ENCODE assay signal across 5 fruit fly cellular contexts in genomic region chr3R:10884031-10884677, dm6.
TF ChIP-seq lines count a peak whose summit lies in the region.

No protein-coding gene starts in this region.

- TF ChIP-seq CTCF in whole organism, embryonic (GFP tag; optimal IDR thresholded peaks at IDR 0.05; lab: Kevin White, UChicago): no peak

TF ChIP-seq in whole organism, adult, 20 proteins besides CTCF, POLR2A, EP300 and RAD21:
- TF ChIP-seq kay (GFP tag; lab: Kevin White, UChicago; ENCODE audit: borderline replicate concordance) (no peak), tj (GFP tag; optimal IDR thresholded peaks at IDR 0.05; lab: Kevin White, UChicago) (no peak), CG12768 (GFP tag; optimal IDR thresholded peaks at IDR 0.05; lab: Kevin White, UChicago) (peak; percentile 7), CG7045 (GFP tag; optimal IDR thresholded peaks at IDR 0.05; lab: Kevin White, UChicago) (no peak), CG33017 (tag; optimal IDR thresholded peaks at IDR 0.05; lab: Kevin White, UChicago) (peak; percentile 25), Crg-1 (GFP tag; optimal IDR thresholded peaks at IDR 0.05; lab: Kevin White, UChicago) (no peak)

TF ChIP-seq in whole organism, embryonic, 481 proteins besides CTCF, POLR2A, EP300 and RAD21 (continues in another document):
- peak; percentile 31 for TF ChIP-seq gcm (GFP tag; optimal IDR thresholded peaks at IDR 0.05; lab: Kevin White, UChicago)
- peak; percentile 14 for TF ChIP-seq org-1 (GFP tag; optimal IDR thresholded peaks at IDR 0.05; lab: Kevin White, UChicago)
- no peak for TF ChIP-seq tll (GFP tag; optimal IDR thresholded peaks at IDR 0.05; lab: Kevin White, UChicago)
- no peak for TF ChIP-seq tna (GFP tag; IDR thresholded peaks at IDR 0.05; lab: Robert Waterston, UW; ENCODE audit: partially characterized antibody)
- no peak for TF ChIP-seq CG9876 (GFP tag; optimal IDR thresholded peaks at IDR 0.05; lab: Kevin White, UChicago)
- TF ChIP-seq CG5180 (GFP tag; optimal IDR thresholded peaks at IDR 0.05; lab: Kevin White, UChicago): peak; percentile 74
- no peak for TF ChIP-seq HLH4C (GFP tag; IDR thresholded peaks at IDR 0.05; lab: Robert Waterston, UW; ENCODE audit: partially characterized antibody)
- no peak for TF ChIP-seq D (optimal IDR thresholded peaks at IDR 0.05; lab: Kevin White, UChicago)
- peak; percentile 19 for TF ChIP-seq D (GFP tag; optimal IDR thresholded peaks at IDR 0.05; lab: Kevin White, UChicago)
- TF ChIP-seq tup (GFP tag; optimal IDR thresholded peaks at IDR 0.05; lab: Kevin White, UChicago): peak; percentile 39
- no peak for TF ChIP-seq dmrt11E (tag; optimal IDR thresholded peaks at IDR 0.05; lab: Kevin White, UChicago)
- TF ChIP-seq Bteb2 (GFP tag; optimal IDR thresholded peaks at IDR 0.05; lab: Kevin White, UChicago): no peak
- TF ChIP-seq hb (GFP tag; IDR thresholded peaks at IDR 0.05; lab: Robert Waterston, UW; ENCODE audit: partially characterized antibody): no peak
- TF ChIP-seq her (GFP tag; optimal IDR thresholded peaks at IDR 0.05; lab: Kevin White, UChicago): no peak
- TF ChIP-seq pb (GFP tag; optimal IDR thresholded peaks at IDR 0.05; lab: Kevin White, UChicago): no peak
- TF ChIP-seq sc (optimal IDR thresholded peaks at IDR 0.05; lab: Kevin White, UChicago): no peak
- TF ChIP-seq sc (GFP tag; optimal IDR thresholded peaks at IDR 0.05; lab: Kevin White, UChicago): no peak
- TF ChIP-seq tx (GFP tag; optimal IDR thresholded peaks at IDR 0.05; lab: Kevin White, UChicago): no peak
- TF ChIP-seq Tbp (GFP tag; optimal IDR thresholded peaks at IDR 0.05; lab: Kevin White, UChicago): no peak
- TF ChIP-seq Hr51 (GFP tag; optimal IDR thresholded peaks at IDR 0.05; lab: Kevin White, UChicago): peak in 1 of 2 experiments; percentile 79
- TF ChIP-seq Blimp-1 (GFP tag; optimal IDR thresholded peaks at IDR 0.05; lab: Kevin White, UChicago): peak; percentile 54

TF ChIP-seq in whole organism, prepupa, 60 proteins besides CTCF, POLR2A, EP300 and RAD21:
- no peak for TF ChIP-seq spab (GFP tag; optimal IDR thresholded peaks at IDR 0.05; lab: Kevin White, UChicago)
- TF ChIP-seq CG31627 (GFP tag; optimal IDR thresholded peaks at IDR 0.05; lab: Kevin White, UChicago): no peak
- TF ChIP-seq Ets96B (tag; optimal IDR thresholded peaks at IDR 0.05; lab: Kevin White, UChicago): no peak
- no peak for TF ChIP-seq CG11762 (GFP tag; optimal IDR thresholded peaks at IDR 0.05; lab: Kevin White, UChicago; ENCODE audit: insufficient read depth)
- no peak for TF ChIP-seq CG11902 (GFP tag; optimal IDR thresholded peaks at IDR 0.05; lab: Kevin White, UChicago)
- TF ChIP-seq CG8119 (GFP tag; IDR thresholded peaks at IDR 0.05; lab: Robert Waterston, UW): peak; percentile 39; the same call in 2 of the 3 replicates
- peak; percentile 39 for TF ChIP-seq svp (GFP tag; lab: Kevin White, UChicago)
- TF ChIP-seq eg (GFP tag; IDR thresholded peaks at IDR 0.05; lab: Robert Waterston, UW): peak; percentile 79
- no peak for TF ChIP-seq CG10669 (GFP tag; optimal IDR thresholded peaks at IDR 0.05; lab: Kevin White, UChicago)
- TF ChIP-seq OdsH (GFP tag; optimal IDR thresholded peaks at IDR 0.05; lab: Kevin White, UChicago): no peak
- TF ChIP-seq cyc (GFP tag; optimal IDR thresholded peaks at IDR 0.05; lab: Kevin White, UChicago): no peak
- peak; percentile 64 for TF ChIP-seq Eip78C (GFP tag; lab: Kevin White, UChicago)
- no peak for TF ChIP-seq Hr38 (GFP tag; optimal IDR thresholded peaks at IDR 0.05; lab: Kevin White, UChicago)
- TF ChIP-seq Hr4 (GFP tag; optimal IDR thresholded peaks at IDR 0.05; lab: Kevin White, UChicago): peak; percentile 15
- TF ChIP-seq Blimp-1 (GFP tag; optimal IDR thresholded peaks at IDR 0.05; lab: Kevin White, UChicago): no peak
- peak; percentile 38; the same call in 1 of the 2 replicates for TF ChIP-seq CG15336 (GFP tag; IDR thresholded peaks at IDR 0.05; lab: Robert Waterston, UW)
- TF ChIP-seq Gug (GFP tag; IDR thresholded peaks at IDR 0.05; lab: Robert Waterston, UW): 0 out of 2 replicates have a peak, but pooled peaks have one; percentile 24
- no peak for TF ChIP-seq CG10631 (GFP tag; optimal IDR thresholded peaks at IDR 0.05; lab: Kevin White, UChicago)
- TF ChIP-seq CG6276 (GFP tag; optimal IDR thresholded peaks at IDR 0.05; lab: Kevin White, UChicago): peak; percentile 22
- peak; percentile 44; the same call in 1 of the 3 replicates for TF ChIP-seq CG6163 (GFP tag; IDR thresholded peaks at IDR 0.05; lab: Robert Waterston, UW)

TF ChIP-seq in whole organism, pupa, 21 proteins besides CTCF, POLR2A, EP300 and RAD21:
- peak; percentile 27; the same call in 1 of the 3 replicates for TF ChIP-seq fd96Ca (GFP tag; IDR thresholded peaks at IDR 0.05; lab: Robert Waterston, UW)
- TF ChIP-seq CG10348 (GFP tag; IDR thresholded peaks at IDR 0.05; lab: Robert Waterston, UW): no peak
- TF ChIP-seq CG32121 (GFP tag; IDR thresholded peaks at IDR 0.05; lab: Robert Waterston, UW): peak; percentile 59
- TF ChIP-seq CG12605 (GFP tag; IDR thresholded peaks at IDR 0.05; lab: Robert Waterston, UW): 0 out of 2 replicates have a peak, but pooled peaks have one; percentile 19
- peak; percentile 68 for TF ChIP-seq CG4496 (GFP tag; IDR thresholded peaks at IDR 0.05; lab: Robert Waterston, UW)
- TF ChIP-seq Snoo (tag; optimal IDR thresholded peaks at IDR 0.05; lab: Kevin White, UChicago): no peak
- TF ChIP-seq Ets98B (GFP tag; IDR thresholded peaks at IDR 0.05; lab: Robert Waterston, UW): peak; percentile 38; the same call in 1 of the 2 replicates

TF ChIP-seq in whole organism, wandering third instar larva, 38 proteins besides CTCF, POLR2A, EP300 and RAD21:
- peak in 1 of 2 experiments; percentile 20 for TF ChIP-seq foxo (GFP tag; optimal IDR thresholded peaks at IDR 0.05; lab: Kevin White, UChicago)
- TF ChIP-seq sv (GFP tag; optimal IDR thresholded peaks at IDR 0.05; lab: Kevin White, UChicago): peak; percentile 0
- TF ChIP-seq sage (GFP tag; optimal IDR thresholded peaks at IDR 0.05; lab: Kevin White, UChicago): no peak
- TF ChIP-seq h (GFP tag; optimal IDR thresholded peaks at IDR 0.05; lab: Kevin White, UChicago): peak; percentile 18
